Fruit fly (Drosophila melanogaster): ENCODE results near the gene mRpL2.

- no peak for TF ChIP-seq h (optimal IDR thresholded peaks at IDR 0.05)
- TF ChIP-seq psq (optimal IDR thresholded peaks at IDR 0.05): no peak
Measured at dm6 chr3L:11148478-11149251, 28.0 kb downstream of the mRpL2 start.

All from Kc167 (cell line).